Fruit fly (Drosophila melanogaster) whole organism: ENCODE results near the gene Ubc84D.

Experiments
- CG8478 ChIP-seq: fragments of >200 bp; optimal IDR thresholded peaks from 2 replicates; lab custom pipeline; 2018; ENCODE audit warnings: inconsistent platforms
- Dll ChIP-seq: fragments of >200 bp; optimal IDR thresholded peaks from 2 replicates; lab custom pipeline; 2017
- EcR ChIP-seq, 2 experiments: fragments of >200 bp; optimal IDR thresholded peaks; 2 replicates each; lab custom pipeline; 2017; ENCODE audit warnings: missing biosample characterization in 2 of 2, missing genetic modification characterization in 2 of 2, missing genetic modification reagents in 2 of 2
- psq ChIP-seq: fragments of >200 bp; optimal IDR thresholded peaks from 2 replicates; lab custom pipeline; 2017

DNA sequence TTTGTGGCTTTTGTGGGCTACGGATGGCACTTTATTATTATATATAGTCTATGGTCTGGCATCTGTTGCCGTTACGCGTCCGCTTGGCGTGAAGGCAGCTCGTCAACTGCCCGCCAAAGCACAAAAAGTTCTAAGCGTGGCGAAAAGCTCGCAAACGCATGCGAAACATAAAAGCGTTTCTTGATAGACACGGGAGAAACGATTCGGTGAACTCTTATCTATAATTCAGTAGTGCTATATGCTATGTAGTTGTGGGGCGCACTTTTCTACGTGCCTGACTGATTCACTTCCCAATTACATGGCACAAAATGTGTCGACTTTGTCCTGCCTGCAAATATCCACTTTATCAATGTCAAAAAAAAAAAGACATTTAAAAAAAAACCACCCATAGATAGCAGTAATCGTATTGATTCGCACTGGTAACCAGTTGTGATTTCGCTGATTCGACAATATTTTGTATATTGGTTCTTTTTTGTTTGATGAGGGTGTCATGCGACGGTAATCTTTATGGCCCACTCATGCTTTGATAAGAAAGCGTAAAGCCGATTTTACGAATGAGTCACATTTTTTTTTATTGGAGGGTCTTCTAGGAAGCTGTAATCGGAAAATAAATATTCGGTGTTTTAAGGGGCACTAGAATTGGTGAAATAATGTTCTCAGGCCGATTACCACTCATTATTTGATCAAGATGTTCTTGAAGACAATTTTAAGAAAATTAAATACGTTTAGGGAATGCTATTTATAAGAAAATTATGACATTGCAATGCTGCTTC is 14.1 kb downstream of the Ubc84D start, which contains the start of gene alpha-Est9:
- TF ChIP-seq psq (lab: Kevin White, UChicago), result no peak
- no peak for TF ChIP-seq CG8478 (lab: Kevin White, UChicago)
- TF ChIP-seq EcR (GFP tag; optimal IDR thresholded peaks at IDR 0.05; lab: Kevin White, UChicago), result no peak
- no peak for TF ChIP-seq Dll
